Worm (Caenorhabditis elegans) whole organism, L1 larva: ENCODE data around the gene let-716.

Experiments used
- Y116A8C.19 ChIP-seq: sonication (generic microtip); optimal IDR thresholded peaks from 2 replicates; lab custom pipeline; 2016; ENCODE audit warnings: missing compliant biosample characterization, missing genetic modification characterization, borderline replicate concordance
- ama-1 ChIP-seq: fragments of 150-350 bp; optimal IDR thresholded peaks from 2 replicates; lab custom pipeline; 2014
- blmp-1 ChIP-seq: fragments of 150-350 bp; optimal IDR thresholded peaks from 2 replicates; lab custom pipeline; 2014; ENCODE audit warnings: missing biosample characterization, missing genetic modification characterization
- ceh-8 ChIP-seq: fragments of 200-800 bp; sonication (Bioruptor generic); optimal IDR thresholded peaks from 2 replicates; lab custom pipeline; 2018; ENCODE audit warnings: mild to moderate bottlenecking, missing genetic modification characterization, moderate library complexity, missing compliant biosample characterization
- ceh-82 ChIP-seq, 3 experiments: fragments of 150-350 bp in 1 of 3; sonication (generic microtip) in 2 of 3; optimal IDR thresholded peaks; 2 replicates each; lab custom pipeline; 2014 to 2017; ENCODE audit warnings: missing biosample characterization in 3 of 3, missing genetic modification characterization in 3 of 3
- dpl-1 ChIP-seq, 3 experiments: fragments of 150-350 bp in 2 of 3; sonication (generic microtip) in 1 of 3; optimal IDR thresholded peaks; 2 replicates each; lab custom pipeline; 2014 to 2017; ENCODE audit warnings: missing biosample characterization in 3 of 3, missing genetic modification characterization in 3 of 3, missing genetic modification reagents in 3 of 3
- efl-1 ChIP-seq, 4 experiments: fragments of 150-350 bp; optimal IDR thresholded peaks in 3 of 4; peaks in 1 of 4; 1 replicate in 1 of 4; 2 replicates in 3 of 4; lab custom pipeline; 2014; ENCODE audit warnings: missing biosample characterization in 2 of 4, missing genetic modification characterization in 2 of 4, missing genetic modification reagents in 2 of 4
- egl-13 ChIP-seq: sonication (generic microtip); optimal IDR thresholded peaks from 2 replicates; lab custom pipeline; 2016; ENCODE audit warnings: missing genotype, missing genetic modification reagents, missing genetic modification characterization, missing compliant biosample characterization
- egl-27 ChIP-seq, 2 experiments: fragments of 150-350 bp in 1 of 2; sonication (generic microtip); optimal IDR thresholded peaks; 3 replicates each; lab custom pipeline; 2017 to 2018; ENCODE audit warnings: missing biosample characterization in 2 of 2, missing genetic modification characterization in 2 of 2, missing genetic modification reagents in 2 of 2
- elt-2 ChIP-seq: sonication (generic microtip); optimal IDR thresholded peaks from 2 replicates; lab custom pipeline; 2016; ENCODE audit warnings: missing genetic modification characterization, mild to moderate bottlenecking, inconsistent platforms, missing compliant biosample characterization, missing genetic modification reagents
- elt-3 ChIP-seq, 6 experiments: fragments of 150-350 bp in 1 of 6; sonication (generic microtip); optimal IDR thresholded peaks; 2 replicates each; lab custom pipeline; 2017 to 2018; ENCODE audit warnings: missing biosample characterization in 6 of 6, missing genetic modification characterization in 6 of 6, inconsistent platforms in 1 of 6
- fkh-4 ChIP-seq: sonication (generic microtip); optimal IDR thresholded peaks from 2 replicates; lab custom pipeline; 2016; ENCODE audit warnings: missing compliant biosample characterization, missing genetic modification characterization, borderline replicate concordance
- fos-1 ChIP-seq: fragments of 150-350 bp; optimal IDR thresholded peaks from 2 replicates; lab custom pipeline; 2014; ENCODE audit warnings: missing biosample characterization, missing genetic modification characterization
- irx-1 ChIP-seq: sonication (generic microtip); optimal IDR thresholded peaks from 2 replicates; lab custom pipeline; 2016; ENCODE audit warnings: missing genetic modification characterization, missing compliant biosample characterization
- jun-1 ChIP-seq: fragments of 150-350 bp; optimal IDR thresholded peaks from 2 replicates; lab custom pipeline; 2014; ENCODE audit warnings: missing biosample characterization, missing genetic modification reagents, missing genetic modification characterization
- lin-13 ChIP-seq: fragments of 150-350 bp; optimal IDR thresholded peaks from 2 replicates; lab custom pipeline; 2014; ENCODE audit warnings: missing biosample characterization, missing genetic modification reagents, missing genetic modification characterization
- lin-14 ChIP-seq: fragments of 200-800 bp; sonication (Bioruptor generic); optimal IDR thresholded peaks from 2 replicates; lab custom pipeline; 2018; ENCODE audit warnings: mild to moderate bottlenecking, missing genetic modification characterization, moderate library complexity, missing compliant biosample characterization
- lin-35 ChIP-seq, 2 experiments: fragments of 150-350 bp; optimal IDR thresholded peaks; 2 replicates each; lab custom pipeline; 2014; ENCODE audit warnings: missing biosample characterization in 2 of 2, missing genetic modification characterization in 2 of 2, missing genetic modification reagents in 2 of 2
- lin-39 ChIP-seq: fragments of 150-350 bp; optimal IDR thresholded peaks from 2 replicates; lab custom pipeline; 2014; ENCODE audit warnings: missing biosample characterization, missing genetic modification reagents, missing genetic modification characterization
- lsy-2 ChIP-seq, 2 experiments: fragments of 150-350 bp; optimal IDR thresholded peaks; 2 replicates each; lab custom pipeline; 2014; ENCODE audit warnings: missing biosample characterization in 2 of 2, missing genetic modification characterization in 2 of 2
- mab-9 ChIP-seq: fragments of 200-800 bp; sonication (Bioruptor generic); IDR thresholded peaks from 2 replicates; pipeline ENCODE4 v1.3.6; 2022; ENCODE audit warnings: missing genetic modification reagents, missing genetic modification characterization, missing compliant biosample characterization
- mdl-1 ChIP-seq, 2 experiments: fragments of 150-350 bp; optimal IDR thresholded peaks; 2 replicates each; lab custom pipeline; 2014 to 2017; ENCODE audit warnings: missing biosample characterization in 2 of 2, missing genetic modification characterization in 2 of 2, inconsistent platforms in 1 of 2
- mep-1 ChIP-seq: fragments of 150-350 bp; optimal IDR thresholded peaks from 2 replicates; lab custom pipeline; 2014; ENCODE audit warnings: missing biosample characterization, missing genetic modification characterization
- nhr-11 ChIP-seq: fragments of 150-350 bp; optimal IDR thresholded peaks from 2 replicates; lab custom pipeline; 2014; ENCODE audit warnings: missing biosample characterization, missing genetic modification characterization
- nhr-19 ChIP-seq: fragments of 200-800 bp; sonication (Bioruptor generic); conservative IDR thresholded peaks from 2 replicates; pipeline ENCODE4 v1.3.6; 2022; ENCODE audit warnings: missing genetic modification characterization, missing compliant biosample characterization
- nhr-20 ChIP-seq: sonication (generic microtip); optimal IDR thresholded peaks from 2 replicates; lab custom pipeline; 2016; ENCODE audit warnings: mild to moderate bottlenecking, missing genetic modification characterization, missing compliant biosample characterization
- nhr-237 ChIP-seq: fragments of 150-350 bp; optimal IDR thresholded peaks from 2 replicates; lab custom pipeline; 2014; ENCODE audit warnings: missing biosample characterization, missing genetic modification characterization
- nhr-28 ChIP-seq: fragments of 150-350 bp; optimal IDR thresholded peaks from 2 replicates; lab custom pipeline; 2014; ENCODE audit warnings: missing biosample characterization, missing genetic modification characterization
- nhr-47 ChIP-seq: sonication (generic microtip); optimal IDR thresholded peaks from 2 replicates; lab custom pipeline; 2016; ENCODE audit warnings: mild to moderate bottlenecking, missing genetic modification characterization, moderate library complexity, missing compliant biosample characterization
- nhr-71 ChIP-seq: sonication (generic microtip); optimal IDR thresholded peaks from 2 replicates; lab custom pipeline; 2016; ENCODE audit warnings: mild to moderate bottlenecking, missing genetic modification characterization, moderate library complexity, missing compliant biosample characterization
- nhr-77 ChIP-seq: fragments of 150-350 bp; optimal IDR thresholded peaks from 2 replicates; lab custom pipeline; 2014; ENCODE audit warnings: missing biosample characterization, missing genetic modification characterization
- nhr-85 ChIP-seq: sonication (generic microtip); peaks from one replicate; lab custom pipeline; 2016; ENCODE audit warnings: missing genetic modification characterization, inconsistent platforms, missing compliant biosample characterization
- nhr-90 ChIP-seq: sonication (generic microtip); optimal IDR thresholded peaks from 2 replicates; lab custom pipeline; 2016; ENCODE audit warnings: mild to moderate bottlenecking, missing genetic modification characterization, missing compliant biosample characterization; ENCODE audit not compliant: poor library complexity
- pag-3 ChIP-seq: sonication (generic microtip); optimal IDR thresholded peaks from 2 replicates; lab custom pipeline; 2017; ENCODE audit warnings: missing genetic modification characterization, mild to moderate bottlenecking, missing compliant biosample characterization, antibody characterized with exemption, borderline replicate concordance; ENCODE audit not compliant: insufficient read depth
- rnt-1 ChIP-seq: sonication (generic microtip); optimal IDR thresholded peaks from 2 replicates; lab custom pipeline; 2016; ENCODE audit warnings: mild to moderate bottlenecking, missing genetic modification characterization, moderate library complexity, missing compliant biosample characterization
- skn-1 ChIP-seq: fragments of 150-350 bp; optimal IDR thresholded peaks from 2 replicates; lab custom pipeline; 2014; ENCODE audit warnings: missing biosample characterization, missing genetic modification characterization
- snpc-4 ChIP-seq: fragments of 150-350 bp; optimal IDR thresholded peaks from 2 replicates; lab custom pipeline; 2014; ENCODE audit warnings: missing biosample characterization, missing genetic modification characterization
- snu-23 ChIP-seq: sonication (generic microtip); optimal IDR thresholded peaks from 2 replicates; lab custom pipeline; 2016; ENCODE audit warnings: missing genetic modification characterization, missing compliant biosample characterization
- sup-37 ChIP-seq: fragments of 200-800 bp; sonication (Bioruptor generic); optimal IDR thresholded peaks from 2 replicates; lab custom pipeline; 2018; ENCODE audit warnings: mild to moderate bottlenecking, missing genetic modification characterization, missing compliant biosample characterization
- swsn-7 ChIP-seq: sonication (generic microtip); optimal IDR thresholded peaks from 2 replicates; lab custom pipeline; 2016; ENCODE audit warnings: missing genetic modification characterization, missing compliant biosample characterization
- tbx-2 ChIP-seq: sonication (generic microtip); optimal IDR thresholded peaks from 2 replicates; lab custom pipeline; 2016; ENCODE audit warnings: missing genetic modification characterization, missing compliant biosample characterization
- tlp-1 ChIP-seq: fragments of 150-350 bp; optimal IDR thresholded peaks from 2 replicates; lab custom pipeline; 2014; ENCODE audit warnings: missing biosample characterization, missing genetic modification characterization
- unc-130 ChIP-seq: fragments of 150-350 bp; optimal IDR thresholded peaks from 2 replicates; lab custom pipeline; 2017; ENCODE audit warnings: missing biosample characterization, missing genetic modification characterization, inconsistent platforms
- xbp-1 ChIP-seq: sonication (generic microtip); optimal IDR thresholded peaks from 2 replicates; lab custom pipeline; 2016; ENCODE audit warnings: missing genetic modification characterization, missing compliant biosample characterization
- zag-1 ChIP-seq: fragments of 150-350 bp; optimal IDR thresholded peaks from 2 replicates; lab custom pipeline; 2014; ENCODE audit warnings: missing biosample characterization, missing genetic modification characterization
- ztf-11 ChIP-seq, 2 experiments: sonication (generic microtip); optimal IDR thresholded peaks; 2 replicates each; lab custom pipeline; 2016 to 2017; ENCODE audit warnings: missing genetic modification characterization in 2 of 2, missing biosample characterization in 1 of 2, missing compliant biosample characterization in 1 of 2
- ztf-4 ChIP-seq: fragments of 150-350 bp; optimal IDR thresholded peaks from 2 replicates; lab custom pipeline; 2014; ENCODE audit warnings: missing biosample characterization, missing genetic modification characterization

The let-716 gene

ce11 chrIII:6361560-6361959, 21.8 kb upstream of the let-716 start:
- TF ChIP-seq ztf-11 (tag; optimal IDR thresholded peaks at IDR 0.05; lab: Kevin White, UChicago), result no peak
- no peak for TF ChIP-seq Y116A8C.19 (tag; lab: Kevin White, UChicago)
- TF ChIP-seq unc-130 (tag; lab: Kevin White, UChicago), result no peak
- TF ChIP-seq lin-35 (GFP tag; optimal IDR thresholded peaks at IDR 0.05; lab: Kevin White, UChicago), result peak in 1 of 2 experiments; percentile 57
- peak in 1 of 2 experiments; percentile 4 for TF ChIP-seq lsy-2 (tag; optimal IDR thresholded peaks at IDR 0.05; lab: Kevin White, UChicago)
- TF ChIP-seq fkh-4 (tag; lab: Kevin White, UChicago), result no peak
- TF ChIP-seq lin-14 (GFP tag; lab: Kevin White, UChicago), result peak; percentile 29
- TF ChIP-seq elt-3 (tag; optimal IDR thresholded peaks at IDR 0.05; lab: Kevin White, UChicago), result peak in 1 of 6 experiments; percentile 25
- TF ChIP-seq egl-13 (tag; lab: Kevin White, UChicago), result peak; percentile 38
- no peak for TF ChIP-seq blmp-1
- TF ChIP-seq elt-2 (tag; lab: Kevin White, UChicago), result peak; percentile 83
- TF ChIP-seq nhr-71 (tag; lab: Kevin White, UChicago), result peak; percentile 39
- no peak for TF ChIP-seq efl-1 (optimal IDR thresholded peaks at IDR 0.05; lab: Kevin White, UChicago)
- peak in 1 of 2 experiments; percentile 93 for TF ChIP-seq efl-1 (GFP tag; optimal IDR thresholded peaks at IDR 0.05 in 1 of 2; lab: Kevin White, UChicago)
- peak; percentile 18 for TF ChIP-seq nhr-20
- TF ChIP-seq fos-1 (tag; lab: Kevin White, UChicago), result no peak
- TF ChIP-seq nhr-28, result no peak

- TF ChIP-seq ztf-4 (tag; lab: Kevin White, UChicago) (no peak), nhr-237 (tag; lab: Kevin White, UChicago) (peak; percentile 24), lsy-2 (tag; optimal IDR thresholded peaks at IDR 0.05; lab: Kevin White, UChicago) (peak; percentile 61 to 81), snpc-4 (tag; lab: Kevin White, UChicago) (peak; percentile 14), mep-1 (tag; lab: Kevin White, UChicago) (peak; percentile 70), mdl-1 (tag; optimal IDR thresholded peaks at IDR 0.05; lab: Kevin White, UChicago) (peak in 1 of 2 experiments; percentile 58), skn-1 (tag; lab: Kevin White, UChicago) (peak; percentile 25), lin-13 (GFP tag; lab: Kevin White, UChicago) (peak; percentile 38), xbp-1 (tag; lab: Kevin White, UChicago) (peak; percentile 25), nhr-11 (tag; lab: Kevin White, UChicago) (peak; percentile 41), nhr-47 (peak; percentile 59), nhr-85 (tag; lab: Kevin White, UChicago) (peak; percentile 99), nhr-90 (tag; lab: Kevin White, UChicago) (peak; percentile 51), ceh-82 (tag; optimal IDR thresholded peaks at IDR 0.05; lab: Kevin White, UChicago) (peak in 2 of 3 experiments; percentile 14 to 22), lin-14 (GFP tag; lab: Kevin White, UChicago) (peak; percentile 96), zag-1 (tag; lab: Kevin White, UChicago) (no peak), fkh-4 (tag; lab: Kevin White, UChicago) (no peak), irx-1 (peak; percentile 67), efl-1 (optimal IDR thresholded peaks at IDR 0.05; lab: Kevin White, UChicago) (peak in 1 of 2 experiments; percentile 45), efl-1 (GFP tag; optimal IDR thresholded peaks at IDR 0.05 in 1 of 2; lab: Kevin White, UChicago) (peak in 1 of 2 experiments; percentile 88), sup-37 (no peak), ceh-8 (GFP tag; lab: Kevin White, UChicago) (no peak), rnt-1 (tag; lab: Kevin White, UChicago) (peak; percentile 81), ama-1 (no peak), nhr-77 (peak; percentile 53), fos-1 (tag; lab: Kevin White, UChicago) (peak; percentile 44), lin-39 (peak; percentile 80), dpl-1 (GFP tag; optimal IDR thresholded peaks at IDR 0.05; lab: Kevin White, UChicago) (peak; percentile 8 to 35 (median 19)), tbx-2 (peak; percentile 70), egl-27 (tag; optimal IDR thresholded peaks at IDR 0.05; lab: Kevin White, UChicago) (peak in 1 of 2 experiments; percentile 14), snu-23 (peak; percentile 83), egl-13 (tag; lab: Kevin White, UChicago) (no peak), nhr-19 (GFP tag; lab: Robert Waterston, UW) (peak; percentile 78), jun-1 (tag; lab: Kevin White, UChicago) (peak; percentile 24), tlp-1 (tag; lab: Kevin White, UChicago) (no peak), pag-3 (no peak), elt-3 (tag; optimal IDR thresholded peaks at IDR 0.05; lab: Kevin White, UChicago) (peak in 3 of 6 experiments; percentile 7 to 59 (median 14)), unc-130 (tag; lab: Kevin White, UChicago) (peak; percentile 57), mab-9 (GFP tag; lab: Robert Waterston, UW) (no peak), ztf-11 (tag; optimal IDR thresholded peaks at IDR 0.05; lab: Kevin White, UChicago) (no peak), swsn-7 (tag; lab: Kevin White, UChicago) (peak; percentile 53)
Measured at ce11 chrIII:6362323-6362922, 20.9 kb upstream of the let-716 start.
